Worm (Caenorhabditis elegans): Measurements from ENCODE around the gene nep-15.
"Not testable (repeated sequence)": the region's sequence is repeated elsewhere in the genome, so short reads cannot be mapped to it uniquely, and the experiment has no call there.

nep-15 gene

DNA sequence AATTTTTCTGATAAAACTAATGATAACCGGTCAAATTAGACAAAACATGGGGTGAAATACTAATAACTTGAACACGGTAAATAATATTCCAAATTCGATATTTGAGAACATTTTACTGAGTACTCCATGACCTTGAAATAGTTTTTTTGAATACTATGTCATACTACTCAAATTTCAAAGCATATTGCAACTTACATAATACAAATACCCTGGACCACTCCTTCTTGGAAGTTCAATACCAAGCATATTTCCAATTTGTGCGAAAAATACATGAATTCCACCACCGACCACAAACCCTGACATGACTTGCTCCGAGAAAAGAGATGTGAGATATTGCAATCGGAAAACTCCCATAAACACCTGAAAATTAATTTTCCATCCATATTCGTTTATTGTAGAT is 34.8 kb downstream of the nep-15 start:
- TF ChIP-seq B0310.2 (tag; optimal IDR thresholded peaks at IDR 0.05) (no peak), scrt-1 (GFP tag; IDR thresholded peaks at IDR 0.05) (no peak), F13C5.2 (tag; optimal IDR thresholded peaks at IDR 0.05) (no peak), pes-1 (GFP tag; IDR thresholded peaks at IDR 0.05) (no peak), sea-1 (GFP tag; conservative IDR thresholded peaks at IDR 0.05) (no peak), tbx-11 (GFP tag; IDR thresholded peaks at IDR 0.05) (no peak), hmg-4 (GFP tag; optimal IDR thresholded peaks at IDR 0.05) (no peak), tbx-37 (GFP tag; conservative IDR thresholded peaks at IDR 0.05) (no peak), tra-4 (tag; optimal IDR thresholded peaks at IDR 0.05) (no peak), hmbx-1 (tag; optimal IDR thresholded peaks at IDR 0.05) (no peak), hnd-1 (tag; optimal IDR thresholded peaks at IDR 0.05) (no peak), ceh-36 (tag; optimal IDR thresholded peaks at IDR 0.05) (no peak), flt-1 (GFP tag; IDR thresholded peaks at IDR 0.05) (no peak), ets-7 (tag; optimal IDR thresholded peaks at IDR 0.05) (no peak), ama-1 (optimal IDR thresholded peaks at IDR 0.05) (no peak)

DNA sequence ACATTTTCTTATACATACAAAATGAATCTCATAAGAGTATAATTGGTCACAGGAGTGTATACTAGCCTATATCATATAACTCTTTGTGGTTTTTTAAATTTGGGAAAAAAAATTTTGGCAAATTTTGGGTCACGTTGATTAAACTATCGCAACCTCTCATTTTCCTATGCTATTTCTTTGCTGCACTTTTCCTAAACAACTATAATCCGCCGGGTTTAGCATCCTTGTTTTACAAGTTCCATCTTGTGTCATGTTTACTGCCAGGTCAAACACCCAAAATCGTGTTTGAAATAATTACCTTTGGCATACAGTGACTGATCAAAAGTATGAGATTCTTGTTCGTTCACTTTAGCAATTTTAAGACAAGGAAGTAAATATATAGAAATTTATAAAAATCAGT is 36.3 kb downstream of the nep-15 start, which contains the start of gene sulp-3:
sulp-3 (minus strand) TSS at position 101 of the 400 bp plus-strand sequence.
- TF ChIP-seq hnd-1 (tag; optimal IDR thresholded peaks at IDR 0.05), result no peak
- no peak for TF ChIP-seq flt-1 (GFP tag; IDR thresholded peaks at IDR 0.05)
- no peak for TF ChIP-seq ceh-36 (tag; optimal IDR thresholded peaks at IDR 0.05)
- no peak for TF ChIP-seq B0310.2 (tag; optimal IDR thresholded peaks at IDR 0.05)
- TF ChIP-seq sea-1 (GFP tag; conservative IDR thresholded peaks at IDR 0.05), result no peak
- TF ChIP-seq hmbx-1 (tag; optimal IDR thresholded peaks at IDR 0.05), result no peak
- no peak for TF ChIP-seq tra-4 (tag; optimal IDR thresholded peaks at IDR 0.05)
- TF ChIP-seq tbx-37 (GFP tag; conservative IDR thresholded peaks at IDR 0.05), result no peak
- TF ChIP-seq tbx-11 (GFP tag; IDR thresholded peaks at IDR 0.05), result no peak
- TF ChIP-seq hmg-4 (GFP tag; optimal IDR thresholded peaks at IDR 0.05), result no peak
- no peak for TF ChIP-seq scrt-1 (GFP tag; IDR thresholded peaks at IDR 0.05)
- TF ChIP-seq aly-1 (tag; optimal IDR thresholded peaks at IDR 0.05), result no peak
- TF ChIP-seq ceh-13 (GFP tag; optimal IDR thresholded peaks at IDR 0.05), result no peak
- no peak for TF ChIP-seq pes-1 (GFP tag; IDR thresholded peaks at IDR 0.05)
- no peak for TF ChIP-seq ama-1 (optimal IDR thresholded peaks at IDR 0.05)
- TF ChIP-seq ets-7 (tag; optimal IDR thresholded peaks at IDR 0.05), result no peak
- no peak for TF ChIP-seq F13C5.2 (tag; optimal IDR thresholded peaks at IDR 0.05)

DNA sequence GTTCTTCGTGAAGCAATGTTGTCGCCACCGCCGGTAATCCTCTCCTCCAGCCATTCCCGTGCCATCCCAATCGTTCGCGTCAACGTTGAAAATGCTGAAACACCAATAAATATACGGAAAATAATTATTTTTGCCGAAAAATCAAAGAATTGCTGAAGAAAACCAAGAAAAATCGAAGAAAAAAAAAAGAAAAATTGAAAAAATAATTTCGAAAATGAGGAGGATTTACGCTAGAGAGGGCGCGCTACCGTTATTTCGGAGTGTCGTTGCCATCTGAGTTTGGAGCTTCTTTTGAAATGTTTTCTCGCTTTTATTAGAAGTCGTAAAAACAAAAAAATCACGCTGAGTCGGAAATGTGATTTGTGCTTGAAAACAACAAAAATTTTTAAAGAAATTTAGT is 38.7 kb downstream of the nep-15 start, which contains the start of gene F08F1.9:
F08F1.9 (minus strand) TSS at position 101 of the 400 bp plus-strand sequence.
- not testable (repeated sequence) for TF ChIP-seq ama-1 (optimal IDR thresholded peaks at IDR 0.05); tra-4 (tag; optimal IDR thresholded peaks at IDR 0.05); B0310.2 (tag; optimal IDR thresholded peaks at IDR 0.05)

DNA sequence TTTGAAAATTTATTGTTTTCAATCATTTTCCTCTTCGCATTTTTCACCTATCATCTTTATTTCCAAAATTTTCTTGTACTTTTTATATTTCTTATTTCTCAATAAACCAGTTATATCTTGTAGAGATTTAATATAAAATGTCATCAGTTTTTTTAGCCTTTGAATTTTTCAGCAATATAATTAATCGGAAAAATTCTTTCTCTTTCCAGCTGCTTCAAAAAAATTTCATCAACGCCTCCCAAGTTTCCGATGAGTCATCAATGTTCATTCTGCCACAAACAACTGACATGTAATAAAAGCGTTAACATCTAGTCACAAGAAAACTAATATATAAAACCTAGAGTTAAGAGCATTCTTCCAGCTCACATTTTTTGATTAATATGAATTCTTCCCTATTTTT is 41.1 kb downstream of the nep-15 start, which contains the start of gene F08F1.4:
F08F1.4 (plus strand) TSS at position 301 of the 400 bp plus-strand sequence.
- TF ChIP-seq ama-1 (optimal IDR thresholded peaks at IDR 0.05) (no peak), ets-7 (tag; optimal IDR thresholded peaks at IDR 0.05) (no peak)

DNA sequence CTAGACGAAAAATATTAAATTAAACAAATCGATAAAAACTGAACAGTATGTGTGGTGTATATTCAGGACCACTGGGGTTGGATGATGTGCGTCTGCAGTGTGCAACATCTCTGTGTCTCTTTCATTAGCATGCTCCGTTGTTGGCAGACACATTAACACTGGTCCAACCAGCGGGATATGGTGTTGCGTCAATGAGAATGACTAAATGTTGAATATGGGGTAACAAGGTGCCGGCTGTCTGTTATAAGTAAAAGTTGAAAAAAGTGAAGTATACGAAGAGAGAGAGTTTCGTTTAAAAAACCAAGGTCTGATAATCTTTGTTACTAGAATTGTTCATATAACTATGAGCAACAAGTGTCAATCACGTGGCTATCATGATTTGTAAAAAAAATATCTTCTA is 44.8 kb downstream of the nep-15 start, which contains the start of gene ced-8:
ced-8 (minus strand) TSS at position 101 of the 400 bp plus-strand sequence.
- no peak for TF ChIP-seq tbx-37 (GFP tag; conservative IDR thresholded peaks at IDR 0.05)
- no peak for TF ChIP-seq tra-4 (tag; optimal IDR thresholded peaks at IDR 0.05)
- no peak for TF ChIP-seq ceh-13 (GFP tag; optimal IDR thresholded peaks at IDR 0.05)
- no peak for TF ChIP-seq tbx-11 (GFP tag; IDR thresholded peaks at IDR 0.05)
- TF ChIP-seq F13C5.2 (tag; optimal IDR thresholded peaks at IDR 0.05), result no peak
- no peak for TF ChIP-seq flt-1 (GFP tag; IDR thresholded peaks at IDR 0.05)
- TF ChIP-seq ets-7 (tag; optimal IDR thresholded peaks at IDR 0.05), result no peak
- no peak for TF ChIP-seq ama-1 (optimal IDR thresholded peaks at IDR 0.05)
- no peak for TF ChIP-seq scrt-1 (GFP tag; IDR thresholded peaks at IDR 0.05)
- TF ChIP-seq pes-1 (GFP tag; IDR thresholded peaks at IDR 0.05), result no peak
- TF ChIP-seq aly-1 (tag; optimal IDR thresholded peaks at IDR 0.05), result no peak
- no peak for TF ChIP-seq hmbx-1 (tag; optimal IDR thresholded peaks at IDR 0.05)
- no peak for TF ChIP-seq hnd-1 (tag; optimal IDR thresholded peaks at IDR 0.05)
- TF ChIP-seq hmg-4 (GFP tag; optimal IDR thresholded peaks at IDR 0.05), result no peak
- TF ChIP-seq B0310.2 (tag; optimal IDR thresholded peaks at IDR 0.05), result no peak
- TF ChIP-seq ceh-36 (tag; optimal IDR thresholded peaks at IDR 0.05), result no peak
- no peak for TF ChIP-seq sea-1 (GFP tag; conservative IDR thresholded peaks at IDR 0.05)

DNA sequence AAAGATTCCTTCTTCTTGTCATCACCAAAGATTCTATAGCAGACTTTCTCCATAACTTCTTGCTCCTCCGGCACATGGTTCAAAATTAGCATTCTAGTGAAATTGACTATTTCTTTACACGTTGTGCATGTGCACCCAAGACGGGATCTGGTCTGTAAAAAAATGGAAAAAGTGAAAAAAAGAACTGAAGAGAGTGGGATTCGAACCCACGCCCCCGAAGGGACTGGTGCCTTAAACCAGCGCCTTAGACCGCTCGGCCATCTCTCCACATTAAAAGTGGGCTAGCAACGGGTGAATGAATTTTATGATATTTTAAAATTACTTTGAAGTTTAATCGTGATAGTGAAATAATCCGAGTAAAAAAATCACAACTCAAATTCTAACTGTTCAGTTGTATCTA is 45.7 kb downstream of the nep-15 start:
- TF ChIP-seq F13C5.2 (tag; optimal IDR thresholded peaks at IDR 0.05), result no peak
- no peak for TF ChIP-seq pes-1 (GFP tag; IDR thresholded peaks at IDR 0.05)
- TF ChIP-seq ets-7 (tag; optimal IDR thresholded peaks at IDR 0.05), result no peak
- no peak for TF ChIP-seq tbx-37 (GFP tag; conservative IDR thresholded peaks at IDR 0.05)

DNA sequence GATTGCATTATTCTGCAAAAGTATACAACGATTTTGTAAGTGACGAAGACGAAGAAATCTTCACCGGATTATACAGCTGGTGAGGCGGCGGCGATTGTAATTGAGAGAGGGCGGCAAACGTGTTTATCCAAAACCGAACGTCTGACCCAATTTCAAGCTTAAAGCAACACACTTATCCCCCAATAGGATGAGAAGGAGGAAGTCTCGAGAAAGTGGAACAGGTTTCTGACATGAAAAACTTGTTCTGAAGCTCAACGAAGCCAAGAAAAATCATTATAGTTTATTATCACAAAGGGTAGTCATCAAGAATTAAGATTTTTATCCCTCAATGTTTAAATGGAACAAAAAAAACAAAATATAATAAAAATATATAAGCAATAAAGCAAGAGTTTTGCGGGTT is 46.4 kb downstream of the nep-15 start, which contains the start of gene spp-13:
spp-13 (minus strand) TSS at position 143 of the 400 bp plus-strand sequence.
- no peak for TF ChIP-seq aly-1 (tag; optimal IDR thresholded peaks at IDR 0.05)
- TF ChIP-seq hmg-4 (GFP tag; optimal IDR thresholded peaks at IDR 0.05), result no peak
- no peak for TF ChIP-seq flt-1 (GFP tag; IDR thresholded peaks at IDR 0.05)
- peak; percentile 56 for TF ChIP-seq ama-1 (optimal IDR thresholded peaks at IDR 0.05)

DNA sequence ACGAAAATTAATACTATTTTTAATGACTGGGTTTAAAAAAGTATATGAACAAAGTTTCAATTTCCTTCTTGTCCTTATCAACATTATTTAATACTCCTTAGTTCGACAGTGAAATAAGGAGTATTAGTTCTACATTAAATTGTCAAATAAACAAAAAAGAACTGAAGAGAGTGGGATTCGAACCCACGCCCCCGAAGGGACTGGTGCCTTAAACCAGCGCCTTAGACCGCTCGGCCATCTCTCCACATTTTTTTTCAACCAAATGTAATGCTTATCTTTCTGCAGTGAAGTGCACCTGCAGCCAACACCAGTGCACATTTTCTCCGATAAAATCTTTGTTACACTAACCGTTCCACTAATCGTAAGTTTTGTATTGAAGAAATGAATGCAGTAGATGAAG is 47.2 kb downstream of the nep-15 start:
- no peak for TF ChIP-seq tbx-37 (GFP tag; conservative IDR thresholded peaks at IDR 0.05)
- TF ChIP-seq pes-1 (GFP tag; IDR thresholded peaks at IDR 0.05), result 0 out of 2 replicates have a peak, but pooled peaks have one; percentile 21

DNA sequence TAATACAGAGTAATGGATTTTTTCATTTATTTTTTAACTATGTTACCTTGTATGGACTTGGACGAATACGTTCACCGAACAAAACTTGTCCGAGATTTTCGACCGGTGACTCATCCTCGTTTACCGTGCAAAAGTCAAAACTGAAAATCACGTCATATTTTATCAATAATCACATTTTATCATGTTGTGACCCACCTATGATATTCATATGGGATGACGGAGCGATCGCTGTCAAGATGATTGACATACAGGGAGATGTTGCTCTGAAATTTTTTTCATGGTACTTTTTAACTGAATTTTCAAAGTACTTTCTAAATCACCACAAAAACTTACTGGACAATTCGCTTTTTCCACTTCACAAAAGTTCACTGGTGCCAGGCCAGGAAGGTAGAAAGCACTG is 49.6 kb downstream of the nep-15 start:
- TF ChIP-seq ceh-36 (tag; optimal IDR thresholded peaks at IDR 0.05) (no peak), flt-1 (GFP tag; IDR thresholded peaks at IDR 0.05) (no peak), sea-1 (GFP tag; conservative IDR thresholded peaks at IDR 0.05) (no peak), tbx-37 (GFP tag; conservative IDR thresholded peaks at IDR 0.05) (no peak)

Data from whole organism, early embryonic.